Fruit fly (Drosophila melanogaster) whole organism, embryonic: Measurements from ENCODE around the gene RpS28b.

Experiments used
- Antp ChIP-seq: fragments of 200-800 bp; sonication (Bioruptor generic); optimal IDR thresholded peaks from 3 replicates; lab custom pipeline; 2016; ENCODE audit warnings: missing biosample characterization, missing genetic modification characterization
- Atf-2 ChIP-seq: fragments of 200-800 bp; sonication (Bioruptor generic); optimal IDR thresholded peaks from 2 replicates; lab custom pipeline; 2016; ENCODE audit warnings: missing biosample characterization, missing genetic modification characterization
- BEAF-32 ChIP-seq: fragments of 200-800 bp; sonication (Bioruptor generic); optimal IDR thresholded peaks from 3 replicates; lab custom pipeline; 2017; ENCODE audit warnings: missing biosample characterization, missing genetic modification characterization, mild to moderate bottlenecking, moderate library complexity, missing genetic modification reagents
- Blimp-1 ChIP-seq: fragments of 200-800 bp; sonication (Bioruptor generic); optimal IDR thresholded peaks from 3 replicates; lab custom pipeline; 2018; ENCODE audit warnings: missing biosample characterization, missing genetic modification characterization, mild to moderate bottlenecking, moderate library complexity, missing genetic modification reagents
- CG10147 ChIP-seq: fragments of 200-800 bp; sonication (Bioruptor generic); optimal IDR thresholded peaks from 2 replicates; lab custom pipeline; 2019; ENCODE audit warnings: missing biosample characterization, mild to moderate bottlenecking, missing genetic modification characterization, moderate library complexity
- CG10543 ChIP-seq: fragments of 200-800 bp; sonication (Bioruptor generic); optimal IDR thresholded peaks from 3 replicates; lab custom pipeline; 2017; ENCODE audit warnings: missing biosample characterization, mild to moderate bottlenecking, missing genetic modification characterization, moderate library complexity
- CG11696 ChIP-seq: fragments of 200-800 bp; sonication (Bioruptor generic); IDR thresholded peaks from 2 replicates; pipeline ENCODE4 v1.3.6; 2022; ENCODE audit warnings: missing biosample characterization, missing genetic modification characterization
- CG12071 ChIP-seq: fragments of 200-800 bp; sonication (Bioruptor generic); optimal IDR thresholded peaks from 3 replicates; lab custom pipeline; 2018; ENCODE audit warnings: missing biosample characterization, mild to moderate bottlenecking, missing genetic modification characterization
- CG12769 ChIP-seq: fragments of 200-800 bp; sonication (Bioruptor generic); optimal IDR thresholded peaks from 2 replicates; lab custom pipeline; 2019; ENCODE audit warnings: missing biosample characterization, mild to moderate bottlenecking, missing genetic modification characterization, moderate library complexity
- CG13287 ChIP-seq: fragments of 200-800 bp; sonication (Bioruptor generic); IDR thresholded peaks from 2 replicates; pipeline ENCODE4 v1.3.6; 2022; ENCODE audit warnings: missing biosample characterization, missing genetic modification characterization; ENCODE audit not compliant: partially characterized antibody
- CG14014 ChIP-seq: fragments of 200-800 bp; sonication (Bioruptor generic); IDR thresholded peaks from 2 replicates; pipeline ENCODE4 v1.3.6; 2022; ENCODE audit warnings: missing biosample characterization, missing genetic modification characterization
- CG15601 ChIP-seq: fragments of 200-800 bp; sonication (Bioruptor generic); optimal IDR thresholded peaks from 3 replicates; lab custom pipeline; 2019; ENCODE audit warnings: missing biosample characterization, mild to moderate bottlenecking, missing genetic modification characterization, moderate library complexity
- CG16815 ChIP-seq: fragments of 200-800 bp; sonication (Bioruptor generic); optimal IDR thresholded peaks from 3 replicates; lab custom pipeline; 2017; ENCODE audit warnings: missing biosample characterization, mild to moderate bottlenecking, missing genetic modification characterization
- CG17612 ChIP-seq: fragments of 200-800 bp; sonication (Bioruptor generic); IDR thresholded peaks from 2 replicates; pipeline ENCODE4 v1.3.6; 2022; ENCODE audit warnings: missing biosample characterization, missing genetic modification characterization
- CG2678 ChIP-seq: fragments of 200-800 bp; sonication (Bioruptor generic); optimal IDR thresholded peaks from 3 replicates; lab custom pipeline; 2019; ENCODE audit warnings: missing biosample characterization, mild to moderate bottlenecking, missing genetic modification characterization, moderate library complexity
- CG32532 ChIP-seq: fragments of 200-800 bp; sonication (Bioruptor generic); IDR thresholded peaks from 2 replicates; pipeline ENCODE4 v1.3.6; 2022; ENCODE audit warnings: missing biosample characterization, missing genetic modification characterization
- CG3726 ChIP-seq: fragments of 200-800 bp; sonication (Bioruptor generic); IDR thresholded peaks from 3 replicates; pipeline ENCODE4, ENCODE4 v1.3.6; 2022; ENCODE audit warnings: missing biosample characterization, missing genetic modification characterization
- CG4707 ChIP-seq: fragments of 200-800 bp; sonication (Bioruptor generic); optimal IDR thresholded peaks from 2 replicates; lab custom pipeline; 2018; ENCODE audit warnings: missing biosample characterization, mild to moderate bottlenecking, missing genetic modification characterization, moderate library complexity
- CG6791 ChIP-seq: fragments of 200-800 bp; sonication (Bioruptor generic); IDR thresholded peaks from 3 replicates; pipeline ENCODE4 v1.3.6; 2022; ENCODE audit warnings: missing biosample characterization, missing genetic modification characterization; ENCODE audit not compliant: partially characterized antibody
- CG7963 ChIP-seq: fragments of 200-800 bp; sonication (Bioruptor generic); IDR thresholded peaks from 3 replicates; pipeline ENCODE4 v1.3.6; 2022; ENCODE audit warnings: missing biosample characterization, missing genetic modification characterization; ENCODE audit not compliant: partially characterized antibody
- CG8388 ChIP-seq: fragments of 200-800 bp; sonication (Bioruptor generic); optimal IDR thresholded peaks from 2 replicates; lab custom pipeline; 2019; ENCODE audit warnings: missing biosample characterization, mild to moderate bottlenecking, missing genetic modification characterization, moderate library complexity
- CG8924 ChIP-seq: fragments of 200-800 bp; optimal IDR thresholded peaks from 3 replicates; lab custom pipeline; 2019; ENCODE audit warnings: missing biosample characterization, mild to moderate bottlenecking, missing genetic modification characterization, moderate library complexity
- Deaf1 ChIP-seq: fragments of 200-800 bp; optimal IDR thresholded peaks from 3 replicates; lab custom pipeline; 2019; ENCODE audit warnings: missing biosample characterization, mild to moderate bottlenecking, missing genetic modification characterization, moderate library complexity
- Fer2 ChIP-seq: fragments of 200-800 bp; sonication (Bioruptor generic); optimal IDR thresholded peaks from 2 replicates; lab custom pipeline; 2018; ENCODE audit warnings: missing biosample characterization, mild to moderate bottlenecking, missing genetic modification characterization, moderate library complexity
- HLH4C ChIP-seq: fragments of 200-800 bp; sonication (Bioruptor generic); IDR thresholded peaks from 3 replicates; pipeline ENCODE4 v1.3.6; 2022; ENCODE audit warnings: missing biosample characterization, missing genetic modification characterization; ENCODE audit not compliant: partially characterized antibody
- Hr78 ChIP-seq, 2 experiments: fragments of 200-800 bp in 1 of 2; fragments of >200 bp in 1 of 2; sonication (Bioruptor generic) in 1 of 2; optimal IDR thresholded peaks; 2 replicates each; lab custom pipeline; 2017 to 2019; ENCODE audit warnings: missing biosample characterization in 2 of 2, missing genetic modification characterization in 2 of 2, mild to moderate bottlenecking in 1 of 2, moderate library complexity in 1 of 2
- MBD-R2 ChIP-seq: fragments of 200-800 bp; sonication (Bioruptor generic); IDR thresholded peaks from 2 replicates; pipeline ENCODE4 v1.3.6; 2022; ENCODE audit warnings: missing biosample characterization, missing genetic modification characterization
- Optix ChIP-seq: fragments of 200-800 bp; sonication (Bioruptor generic); IDR thresholded peaks from 3 replicates; pipeline ENCODE4 v1.3.6; 2022; ENCODE audit warnings: missing biosample characterization, missing genetic modification characterization
- Usf ChIP-seq: fragments of 200-800 bp; sonication (Bioruptor generic); optimal IDR thresholded peaks from 2 replicates; lab custom pipeline; 2017; ENCODE audit warnings: missing genotype, missing biosample characterization, missing genetic modification characterization
- al ChIP-seq: fragments of 200-800 bp; sonication (Bioruptor generic); IDR thresholded peaks from 2 replicates; pipeline ENCODE4 v1.3.6; 2022; ENCODE audit warnings: missing biosample characterization, missing genetic modification characterization
- chinmo ChIP-seq: fragments of 200-800 bp; sonication (Bioruptor generic); IDR thresholded peaks from 4 replicates; pipeline ENCODE4 v1.3.6; 2022; ENCODE audit warnings: missing biosample characterization, missing genetic modification characterization; ENCODE audit not compliant: partially characterized antibody
- fd96Cb ChIP-seq: fragments of 200-800 bp; sonication (Bioruptor generic); optimal IDR thresholded peaks from 2 replicates; lab custom pipeline; 2018; ENCODE audit warnings: missing biosample characterization, mild to moderate bottlenecking, missing genetic modification characterization, moderate library complexity
- gcm ChIP-seq: fragments of 200-800 bp; sonication (Bioruptor generic); optimal IDR thresholded peaks from 2 replicates; lab custom pipeline; 2019; ENCODE audit warnings: missing biosample characterization, mild to moderate bottlenecking, missing genetic modification characterization, moderate library complexity
- ind ChIP-seq: fragments of 200-800 bp; sonication (Bioruptor generic); optimal IDR thresholded peaks from 3 replicates; lab custom pipeline; 2016; ENCODE audit warnings: missing biosample characterization, missing genetic modification characterization
- jigr1 ChIP-seq: fragments of 200-800 bp; sonication (Bioruptor generic); IDR thresholded peaks from 3 replicates; pipeline ENCODE4 v1.3.6; 2022; ENCODE audit warnings: missing biosample characterization, missing genetic modification characterization
- klu ChIP-seq: fragments of 200-800 bp; sonication (Bioruptor generic); IDR thresholded peaks from 2 replicates; pipeline ENCODE4 v1.3.6; 2022; ENCODE audit warnings: missing biosample characterization, missing genetic modification characterization
- lab ChIP-seq: fragments of 200-800 bp; sonication (Bioruptor generic); optimal IDR thresholded peaks from 3 replicates; lab custom pipeline; 2017; ENCODE audit warnings: missing biosample characterization, missing genetic modification characterization, mild to moderate bottlenecking, moderate library complexity, missing genetic modification reagents
- lbe ChIP-seq: fragments of 200-800 bp; sonication (Bioruptor generic); optimal IDR thresholded peaks from 2 replicates; lab custom pipeline; 2016; ENCODE audit warnings: missing biosample characterization, mild to moderate bottlenecking, missing genetic modification characterization
- luna ChIP-seq: fragments of 200-800 bp; sonication (Bioruptor generic); optimal IDR thresholded peaks from 2 replicates; lab custom pipeline; 2016; ENCODE audit warnings: missing biosample characterization, missing genetic modification characterization
- mirr ChIP-seq: fragments of 200-800 bp; sonication (Bioruptor generic); optimal IDR thresholded peaks from 3 replicates; lab custom pipeline; 2018; ENCODE audit warnings: missing biosample characterization, mild to moderate bottlenecking, missing genetic modification characterization
- nom ChIP-seq: fragments of 200-800 bp; sonication (Bioruptor generic); optimal IDR thresholded peaks from 2 replicates; lab custom pipeline; 2017; ENCODE audit warnings: missing biosample characterization, missing genetic modification characterization, mild to moderate bottlenecking, moderate library complexity, missing genetic modification reagents
- peb ChIP-seq: fragments of 200-800 bp; sonication (Bioruptor generic); IDR thresholded peaks from 2 replicates; pipeline ENCODE4 v1.3.6; 2022; ENCODE audit warnings: missing biosample characterization, missing genetic modification characterization
- sens ChIP-seq: fragments of 200-800 bp; sonication (Bioruptor generic); peaks from one replicate; lab custom pipeline; 2016; ENCODE audit warnings: missing biosample characterization, missing genetic modification characterization
- sim ChIP-seq: fragments of 200-800 bp; sonication (Bioruptor generic); IDR thresholded peaks from 2 replicates; pipeline ENCODE4 v1.3.6; 2022; ENCODE audit warnings: missing biosample characterization, missing genetic modification characterization
- trem ChIP-seq: fragments of 200-800 bp; optimal IDR thresholded peaks from 3 replicates; lab custom pipeline; 2019; ENCODE audit warnings: missing biosample characterization, mild to moderate bottlenecking, missing genetic modification characterization, moderate library complexity
- trh ChIP-seq: fragments of 200-800 bp; sonication (Bioruptor generic); optimal IDR thresholded peaks from 2 replicates; lab custom pipeline; 2016; ENCODE audit warnings: missing biosample characterization, missing genetic modification characterization

Gene RpS28b

DNA sequence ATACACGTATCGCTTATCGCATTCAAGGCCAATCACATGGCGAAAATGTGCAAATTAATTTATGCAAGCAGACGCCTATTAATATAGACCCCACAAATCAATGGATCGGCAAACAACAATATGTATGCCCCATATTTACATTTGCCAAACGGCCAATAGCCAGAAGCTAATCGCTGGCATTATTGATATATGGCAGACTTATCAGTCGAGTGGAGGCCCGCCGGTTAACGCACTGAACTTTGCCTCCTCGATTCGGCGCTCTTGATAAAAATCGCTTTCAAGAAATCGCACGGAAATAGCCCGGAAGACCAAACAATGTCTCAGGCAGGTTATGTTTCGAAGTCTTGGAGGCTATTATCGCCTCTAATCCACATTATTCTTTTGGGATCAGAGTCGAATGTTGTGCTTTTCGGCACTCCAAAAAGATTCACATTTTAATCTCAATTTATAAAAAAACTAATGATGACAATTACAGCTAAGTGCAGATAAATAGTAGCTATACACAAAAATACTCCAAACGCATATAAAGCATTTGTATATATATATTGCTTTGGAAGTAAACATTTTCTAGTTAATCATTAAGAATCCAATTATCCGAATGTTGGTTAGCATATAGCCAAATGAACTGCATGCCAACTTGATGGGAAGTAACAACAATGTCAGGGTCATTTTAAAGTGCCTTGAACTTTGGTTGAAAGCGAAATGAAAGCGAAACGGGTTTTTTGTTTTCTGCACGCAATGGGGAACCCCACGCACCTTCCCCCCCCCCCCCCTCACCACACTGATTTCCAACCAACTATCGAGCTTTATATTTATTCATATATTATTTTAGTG is 22.3 kb downstream of the RpS28b start (continued):
- TF ChIP-seq CG4707 (GFP tag; lab: Kevin White, UChicago) (no peak), sens (GFP tag; lab: Kevin White, UChicago) (peak; percentile 59), trh (GFP tag; lab: Kevin White, UChicago) (no peak), CG17612 (GFP tag; lab: Robert Waterston, UW) (no peak), CG16815 (GFP tag; lab: Kevin White, UChicago) (no peak), lbe (GFP tag; lab: Kevin White, UChicago) (peak; percentile 24), ind (GFP tag; lab: Kevin White, UChicago) (no peak), Blimp-1 (GFP tag; lab: Kevin White, UChicago) (peak; percentile 75), CG11696 (peak; percentile 63; the same call in 1 of the 2 replicates), lab (GFP tag; lab: Kevin White, UChicago) (peak; percentile 34), CG12071 (GFP tag; lab: Kevin White, UChicago) (peak; percentile 5), HLH4C (GFP tag; lab: Robert Waterston, UW) (no peak), CG6791 (GFP tag; lab: Robert Waterston, UW) (no peak), chinmo (GFP tag; lab: Robert Waterston, UW) (0 out of 4 replicates have a peak, but pooled peaks have one; percentile 27), fd96Cb (tag; lab: Kevin White, UChicago) (no peak), jigr1 (GFP tag; lab: Robert Waterston, UW) (no peak), CG3726 (GFP tag; lab: Robert Waterston, UW) (no peak), CG32532 (GFP tag; lab: Robert Waterston, UW) (no peak), sim (GFP tag; lab: Robert Waterston, UW) (no peak), Usf (GFP tag; lab: Kevin White, UChicago) (no peak), CG8924 (tag; lab: Kevin White, UChicago) (no peak), Optix (GFP tag; lab: Robert Waterston, UW) (no peak), Atf-2 (GFP tag; lab: Kevin White, UChicago) (no peak), CG13287 (GFP tag; lab: Robert Waterston, UW) (no peak), CG2678 (tag; lab: Kevin White, UChicago) (no peak)

DNA sequence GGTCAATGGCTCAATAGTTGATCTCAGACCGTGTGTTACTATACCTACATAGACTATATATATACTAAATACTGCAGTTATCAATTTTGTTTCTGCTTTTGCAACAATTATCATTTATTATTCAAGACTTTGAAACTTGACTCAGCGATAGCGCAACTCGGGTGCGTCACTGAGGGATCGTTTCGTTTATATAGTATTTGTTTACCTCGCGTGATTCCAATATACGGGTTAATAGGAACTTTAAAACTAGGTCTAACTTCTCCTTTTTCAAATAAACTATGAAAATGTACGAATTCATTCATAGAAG is 22.9 kb downstream of the RpS28b start:
- TF ChIP-seq nom (GFP tag; lab: Kevin White, UChicago) (peak; percentile 73), CG15601 (tag; lab: Kevin White, UChicago) (no peak)

DNA sequence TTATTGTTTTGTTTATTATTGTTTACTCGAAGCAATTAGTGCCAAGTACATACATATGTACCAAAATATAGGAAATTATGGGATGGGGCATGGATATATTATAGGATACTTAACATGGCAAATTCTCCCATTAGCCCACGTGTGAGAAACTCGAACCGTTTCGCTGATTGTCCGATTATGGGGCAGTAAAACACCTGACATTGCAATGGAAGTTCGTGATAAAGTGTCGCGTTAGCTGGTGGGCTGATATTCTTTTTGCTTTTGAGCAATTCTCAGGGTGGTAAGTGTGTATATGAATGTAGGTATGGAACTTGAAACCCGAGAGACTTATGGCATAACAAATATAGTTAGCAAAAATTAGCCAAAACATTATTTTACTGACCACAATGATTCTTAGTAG is 23.6 kb downstream of the RpS28b start:
- TF ChIP-seq MBD-R2 (GFP tag; lab: Robert Waterston, UW) (no peak), mirr (GFP tag; lab: Kevin White, UChicago) (no peak), CG8388 (GFP tag; lab: Kevin White, UChicago) (no peak), luna (GFP tag; lab: Kevin White, UChicago) (no peak), CG10147 (GFP tag; lab: Kevin White, UChicago) (no peak), CG12769 (tag; lab: Kevin White, UChicago) (peak; percentile 22), Antp (no peak), peb (GFP tag; lab: Robert Waterston, UW) (no peak), Deaf1 (no peak), CG10543 (GFP tag; lab: Kevin White, UChicago) (peak; percentile 7), trem (no peak), Fer2 (tag; lab: Kevin White, UChicago) (no peak), CG7963 (no peak), klu (GFP tag; lab: Robert Waterston, UW) (no peak), al (no peak), Hr78 (GFP tag; optimal IDR thresholded peaks at IDR 0.05; lab: Kevin White, UChicago) (no peak), BEAF-32 (GFP tag; lab: Kevin White, UChicago) (no peak), gcm (GFP tag; lab: Kevin White, UChicago) (no peak), CG14014 (GFP tag; lab: Robert Waterston, UW) (peak; percentile 15; the same call in 1 of the 2 replicates)
